Fruit fly (Drosophila melanogaster) whole organism, embryonic: Measurements from ENCODE around the gene CG31636.

Source experiments
- Antp ChIP-seq: fragments of 200-800 bp; sonication (Bioruptor generic); optimal IDR thresholded peaks from 3 replicates; lab custom pipeline; 2016; ENCODE audit warnings: missing biosample characterization, missing genetic modification characterization
- Atf-2 ChIP-seq: fragments of 200-800 bp; sonication (Bioruptor generic); optimal IDR thresholded peaks from 2 replicates; lab custom pipeline; 2016; ENCODE audit warnings: missing biosample characterization, missing genetic modification characterization
- Bdp1 ChIP-seq: fragments of 200-800 bp; sonication (Bioruptor generic); optimal IDR thresholded peaks from 3 replicates; lab custom pipeline; 2016; ENCODE audit warnings: missing biosample characterization, missing genetic modification characterization
- CG10321 ChIP-seq: fragments of 200-800 bp; sonication (Bioruptor generic); IDR thresholded peaks from 2 replicates; pipeline ENCODE4 v1.3.6; 2022; ENCODE audit warnings: missing biosample characterization, missing genetic modification characterization
- CG10462 ChIP-seq: fragments of 200-800 bp; sonication (Bioruptor generic); optimal IDR thresholded peaks from 2 replicates; lab custom pipeline; 2016; ENCODE audit warnings: missing biosample characterization, missing genetic modification characterization
- CG10543 ChIP-seq: fragments of 200-800 bp; sonication (Bioruptor generic); optimal IDR thresholded peaks from 3 replicates; lab custom pipeline; 2017; ENCODE audit warnings: missing biosample characterization, mild to moderate bottlenecking, missing genetic modification characterization, moderate library complexity
- CG12219 ChIP-seq: fragments of 200-800 bp; sonication (Bioruptor generic); optimal IDR thresholded peaks from 3 replicates; lab custom pipeline; 2018; ENCODE audit warnings: missing biosample characterization, mild to moderate bottlenecking, missing genetic modification characterization
- CG1233 ChIP-seq: fragments of 200-800 bp; sonication (Bioruptor generic); optimal IDR thresholded peaks from 4 replicates; lab custom pipeline; 2018; ENCODE audit warnings: missing biosample characterization, mild to moderate bottlenecking, missing genetic modification characterization
- CG12744 ChIP-seq: fragments of 200-800 bp; sonication (Bioruptor generic); optimal IDR thresholded peaks from 2 replicates; lab custom pipeline; 2016; ENCODE audit warnings: missing biosample characterization, missing genetic modification characterization
- CG12769 ChIP-seq: fragments of 200-800 bp; sonication (Bioruptor generic); optimal IDR thresholded peaks from 2 replicates; lab custom pipeline; 2019; ENCODE audit warnings: missing biosample characterization, mild to moderate bottlenecking, missing genetic modification characterization, moderate library complexity
- CG16815 ChIP-seq: fragments of 200-800 bp; sonication (Bioruptor generic); optimal IDR thresholded peaks from 3 replicates; lab custom pipeline; 2017; ENCODE audit warnings: missing biosample characterization, mild to moderate bottlenecking, missing genetic modification characterization
- CG16863 ChIP-seq: fragments of 200-800 bp; sonication (Bioruptor generic); optimal IDR thresholded peaks from 3 replicates; lab custom pipeline; 2016; ENCODE audit warnings: missing biosample characterization, missing genetic modification characterization
- CG17328 ChIP-seq: fragments of 200-800 bp; sonication (Bioruptor generic); IDR thresholded peaks from 2 replicates; pipeline ENCODE4 v1.3.6; 2022; ENCODE audit warnings: missing biosample characterization, missing genetic modification characterization
- CG17385 ChIP-seq: fragments of 200-800 bp; sonication (Bioruptor generic); optimal IDR thresholded peaks from 3 replicates; lab custom pipeline; 2018; ENCODE audit warnings: missing biosample characterization, mild to moderate bottlenecking, missing genetic modification characterization
- CG17802 ChIP-seq: fragments of 200-800 bp; sonication (Bioruptor generic); optimal IDR thresholded peaks from 2 replicates; lab custom pipeline; 2018; ENCODE audit warnings: missing biosample characterization, mild to moderate bottlenecking, missing genetic modification characterization, moderate library complexity
- CG18011 ChIP-seq: fragments of 200-800 bp; sonication (Bioruptor generic); optimal IDR thresholded peaks from 2 replicates; lab custom pipeline; 2017; ENCODE audit warnings: missing biosample characterization, missing genetic modification characterization, mild to moderate bottlenecking, moderate library complexity, missing genotype
- CG2199 ChIP-seq: fragments of 200-800 bp; sonication (Bioruptor generic); IDR thresholded peaks from 3 replicates; pipeline ENCODE4 v1.3.6; 2022; ENCODE audit warnings: missing biosample characterization, missing genetic modification characterization
- CG2678 ChIP-seq: fragments of 200-800 bp; sonication (Bioruptor generic); optimal IDR thresholded peaks from 3 replicates; lab custom pipeline; 2019; ENCODE audit warnings: missing biosample characterization, mild to moderate bottlenecking, missing genetic modification characterization, moderate library complexity
- CG30403 ChIP-seq: fragments of 200-800 bp; sonication (Bioruptor generic); optimal IDR thresholded peaks from 3 replicates; lab custom pipeline; 2016; ENCODE audit warnings: missing biosample characterization, missing genetic modification characterization
- CG3726 ChIP-seq: fragments of 200-800 bp; sonication (Bioruptor generic); IDR thresholded peaks from 3 replicates; pipeline ENCODE4, ENCODE4 v1.3.6; 2022; ENCODE audit warnings: missing biosample characterization, missing genetic modification characterization
- CG4424 ChIP-seq: fragments of 200-800 bp; sonication (Bioruptor generic); optimal IDR thresholded peaks from 3 replicates; lab custom pipeline; 2016; ENCODE audit warnings: missing biosample characterization, missing genetic modification characterization
- CG6254 ChIP-seq: fragments of 200-800 bp; sonication (Bioruptor generic); optimal IDR thresholded peaks from 3 replicates; lab custom pipeline; 2017; ENCODE audit warnings: mild to moderate bottlenecking, missing biosample characterization, missing genetic modification reagents, missing genetic modification characterization
- CG7372 ChIP-seq: fragments of 200-800 bp; sonication (Bioruptor generic); IDR thresholded peaks from 2 replicates; pipeline ENCODE4 v1.3.6; 2022; ENCODE audit warnings: missing biosample characterization, missing genetic modification characterization
- CG9609 ChIP-seq: fragments of 200-800 bp; sonication (Bioruptor generic); optimal IDR thresholded peaks from 3 replicates; lab custom pipeline; 2016; ENCODE audit warnings: missing biosample characterization, missing genetic modification characterization
- CG9797 ChIP-seq: fragments of 200-800 bp; sonication (Bioruptor generic); optimal IDR thresholded peaks from 3 replicates; lab custom pipeline; 2018; ENCODE audit warnings: missing biosample characterization, mild to moderate bottlenecking, missing genetic modification characterization
- Dad ChIP-seq: fragments of 200-800 bp; sonication (Bioruptor generic); optimal IDR thresholded peaks from 3 replicates; lab custom pipeline; 2016; ENCODE audit warnings: missing biosample characterization, missing genetic modification characterization
- Dll ChIP-seq: fragments of 200-800 bp; sonication (Bioruptor generic); IDR thresholded peaks from 4 replicates; pipeline ENCODE4 v1.3.6; 2022; ENCODE audit warnings: missing biosample characterization, missing genetic modification characterization; ENCODE audit not compliant: partially characterized antibody
- Elba2 ChIP-seq: fragments of 200-800 bp; sonication (Bioruptor generic); optimal IDR thresholded peaks from 3 replicates; lab custom pipeline; 2016; ENCODE audit warnings: missing biosample characterization, missing genetic modification characterization
- Gsc ChIP-seq: fragments of 200-800 bp; sonication (Bioruptor generic); IDR thresholded peaks from 2 replicates; pipeline ENCODE4 v1.3.6; 2022; ENCODE audit warnings: missing biosample characterization, missing genetic modification characterization
- HLH3B ChIP-seq: fragments of 200-800 bp; sonication (Bioruptor generic); IDR thresholded peaks from 2 replicates; pipeline ENCODE4 v1.3.6; 2022; ENCODE audit warnings: missing biosample characterization, missing genetic modification characterization
- HLH54F ChIP-seq: fragments of 200-800 bp; sonication (Bioruptor generic); optimal IDR thresholded peaks from 3 replicates; lab custom pipeline; 2016; ENCODE audit warnings: missing biosample characterization, missing genetic modification characterization
- Hmx ChIP-seq: fragments of 200-800 bp; sonication (Bioruptor generic); optimal IDR thresholded peaks from 2 replicates; lab custom pipeline; 2016; ENCODE audit warnings: missing biosample characterization, missing genetic modification characterization
- Ravus ChIP-seq: fragments of 200-800 bp; sonication (Bioruptor generic); IDR thresholded peaks from 2 replicates; pipeline ENCODE4 v1.3.6; 2022; ENCODE audit warnings: missing biosample characterization, missing genetic modification characterization
- Side ChIP-seq: fragments of 200-800 bp; sonication (Bioruptor generic); optimal IDR thresholded peaks from 2 replicates; lab custom pipeline; 2016; ENCODE audit warnings: missing biosample characterization, missing genetic modification characterization
- chinmo ChIP-seq: fragments of 200-800 bp; sonication (Bioruptor generic); IDR thresholded peaks from 4 replicates; pipeline ENCODE4 v1.3.6; 2022; ENCODE audit warnings: missing biosample characterization, missing genetic modification characterization; ENCODE audit not compliant: partially characterized antibody
- croc ChIP-seq: fragments of 200-800 bp; sonication (Bioruptor generic); conservative IDR thresholded peaks from 3 replicates; pipeline ENCODE4 v1.3.6; 2022; ENCODE audit warnings: missing biosample characterization, missing genetic modification characterization
- fd3F ChIP-seq: fragments of 200-800 bp; sonication (Bioruptor generic); optimal IDR thresholded peaks from 2 replicates; lab custom pipeline; 2018; ENCODE audit warnings: missing biosample characterization, mild to moderate bottlenecking, missing genetic modification characterization, moderate library complexity
- gfzf ChIP-seq: fragments of 200-800 bp; sonication (Bioruptor generic); optimal IDR thresholded peaks from 2 replicates; lab custom pipeline; 2016; ENCODE audit warnings: missing biosample characterization, mild to moderate bottlenecking, missing genetic modification characterization, moderate library complexity
- gsb ChIP-seq: fragments of 200-800 bp; sonication (Bioruptor generic); IDR thresholded peaks from 2 replicates; pipeline ENCODE4 v1.3.6; 2022; ENCODE audit warnings: missing biosample characterization, missing genetic modification characterization
- h ChIP-seq: fragments of >200 bp; optimal IDR thresholded peaks from 2 replicates; lab custom pipeline; 2017
- hb ChIP-seq: fragments of 200-800 bp; sonication (Bioruptor generic); IDR thresholded peaks from 3 replicates; pipeline ENCODE4 v1.3.6; 2022; ENCODE audit warnings: missing biosample characterization, missing genetic modification characterization; ENCODE audit not compliant: partially characterized antibody
- lmd ChIP-seq: fragments of 200-800 bp; sonication (Bioruptor generic); IDR thresholded peaks from 2 replicates; pipeline ENCODE4 v1.3.6; 2022; ENCODE audit warnings: missing biosample characterization, missing genetic modification characterization
- mld ChIP-seq: fragments of 200-800 bp; sonication (Bioruptor generic); IDR thresholded peaks from 3 replicates; pipeline ENCODE4 v1.3.6; 2022; ENCODE audit warnings: missing biosample characterization, missing genetic modification characterization; ENCODE audit not compliant: partially characterized antibody
- nerfin-2 ChIP-seq: fragments of 200-800 bp; sonication (Bioruptor generic); IDR thresholded peaks from 2 replicates; pipeline ENCODE4 v1.3.6; 2022; ENCODE audit warnings: missing biosample characterization, missing genetic modification characterization; ENCODE audit not compliant: partially characterized antibody
- onecut ChIP-seq: fragments of 200-800 bp; sonication (Bioruptor generic); IDR thresholded peaks from 2 replicates; pipeline ENCODE4 v1.3.6; 2022; ENCODE audit warnings: missing biosample characterization, missing genetic modification characterization
- prd ChIP-seq, 3 experiments: fragments of >200 bp in 2 of 3; fragments of 200-800 bp in 1 of 3; sonication (Bioruptor generic) in 1 of 3; optimal IDR thresholded peaks in 2 of 3; IDR thresholded peaks in 1 of 3; 2 replicates in 2 of 3; 3 replicates in 1 of 3; pipeline versions ENCODE4 v1.3.6 to Lab custom; 2017 to 2022; ENCODE audit warnings: missing biosample characterization in 1 of 3, missing genetic modification characterization in 1 of 3
- scrt ChIP-seq: fragments of 200-800 bp; sonication (Bioruptor generic); optimal IDR thresholded peaks from 2 replicates; lab custom pipeline; 2018; ENCODE audit warnings: missing biosample characterization, mild to moderate bottlenecking, missing genetic modification characterization, moderate library complexity
- sna ChIP-seq: fragments of 200-800 bp; sonication (Bioruptor generic); IDR thresholded peaks from 2 replicates; pipeline ENCODE4 v1.3.6; 2022; ENCODE audit warnings: missing biosample characterization, missing genetic modification characterization; ENCODE audit not compliant: partially characterized antibody
- tio ChIP-seq: fragments of 200-800 bp; sonication (Bioruptor generic); optimal IDR thresholded peaks from 2 replicates; lab custom pipeline; 2017; ENCODE audit warnings: missing biosample characterization, missing genetic modification characterization, inconsistent platforms
- wdn ChIP-seq: fragments of 200-800 bp; sonication (Bioruptor generic); IDR thresholded peaks from 2 replicates; pipeline ENCODE4 v1.3.6; 2022; ENCODE audit warnings: missing biosample characterization, missing genetic modification characterization
- zen ChIP-seq: fragments of 200-800 bp; sonication (Bioruptor generic); optimal IDR thresholded peaks from 3 replicates; lab custom pipeline; 2018; ENCODE audit warnings: missing biosample characterization, mild to moderate bottlenecking, missing genetic modification characterization, moderate library complexity

CG31636 gene

DNA sequence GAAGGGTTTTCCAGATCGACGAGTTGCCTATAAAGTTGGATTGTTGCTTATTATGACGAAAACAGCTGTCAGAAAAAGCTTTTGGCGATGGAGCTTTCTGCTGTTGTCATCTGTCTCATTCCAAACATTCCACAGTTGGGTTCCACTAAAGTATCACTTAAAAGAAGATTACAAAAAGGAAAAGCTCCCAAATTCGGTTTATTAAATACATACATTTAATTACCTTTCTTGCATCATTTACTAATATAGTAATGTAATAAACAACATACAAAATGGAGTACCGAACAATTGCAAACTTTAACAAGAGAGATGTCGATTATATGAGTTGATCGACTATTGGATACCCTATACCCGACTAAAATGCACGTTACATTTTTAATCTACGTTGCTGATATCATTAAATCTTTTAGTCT, 1.7 kb downstream of the CG31636 start, which contains the start of gene CG31633 (continued):
- TF ChIP-seq Elba2 (GFP tag; lab: Kevin White, UChicago) (no peak), gfzf (GFP tag; lab: Kevin White, UChicago) (no peak), CG16863 (GFP tag; lab: Kevin White, UChicago) (no peak), CG7372 (no peak), Hmx (GFP tag; lab: Kevin White, UChicago) (no peak), CG17385 (no peak), HLH54F (GFP tag; lab: Kevin White, UChicago) (no peak), CG10462 (GFP tag; lab: Kevin White, UChicago) (no peak), prd (optimal IDR thresholded peaks at IDR 0.05; lab: Kevin White, UChicago) (no peak), prd (GFP tag; IDR thresholded peaks at IDR 0.05; lab: Robert Waterston, UW) (no peak), CG18011 (GFP tag; lab: Kevin White, UChicago) (no peak), CG10543 (GFP tag; lab: Kevin White, UChicago) (no peak), Dll (GFP tag; lab: Robert Waterston, UW) (peak; percentile 71), CG1233 (no peak), Dad (GFP tag; lab: Kevin White, UChicago) (no peak), onecut (GFP tag; lab: Robert Waterston, UW) (no peak), Gsc (GFP tag; lab: Robert Waterston, UW) (no peak), CG30403 (no peak), CG2678 (no peak), CG17328 (GFP tag; lab: Robert Waterston, UW) (no peak), nerfin-2 (GFP tag; lab: Robert Waterston, UW) (peak; percentile 91), CG16815 (GFP tag; lab: Kevin White, UChicago) (no peak), HLH3B (GFP tag; lab: Robert Waterston, UW) (no peak), sna (GFP tag; lab: Robert Waterston, UW) (peak; percentile 78; the same call in 1 of the 2 replicates), Side (GFP tag; lab: Kevin White, UChicago) (no peak), mld (GFP tag; lab: Robert Waterston, UW) (peak; percentile 77), Atf-2 (GFP tag; lab: Kevin White, UChicago) (no peak), h (lab: Kevin White, UChicago) (no peak), CG12769 (no peak), hb (peak; percentile 85), fd3F (GFP tag; lab: Kevin White, UChicago) (no peak), CG3726 (no peak), zen (tag; lab: Kevin White, UChicago) (no peak), CG12219 (GFP tag; lab: Kevin White, UChicago) (no peak), wdn (GFP tag; lab: Robert Waterston, UW) (no peak), scrt (GFP tag; lab: Kevin White, UChicago) (no peak), CG9797 (GFP tag; lab: Kevin White, UChicago) (no peak), CG2199 (GFP tag; lab: Robert Waterston, UW) (no peak), gsb (GFP tag; lab: Robert Waterston, UW) (no peak), CG12744 (GFP tag; lab: Kevin White, UChicago) (no peak), CG6254 (GFP tag; lab: Kevin White, UChicago) (no peak), CG9609 (GFP tag; lab: Kevin White, UChicago) (no peak), lmd (GFP tag; lab: Robert Waterston, UW) (no peak), tio (no peak), Ravus (GFP tag; lab: Robert Waterston, UW) (no peak), CG10321 (GFP tag; lab: Robert Waterston, UW) (no peak), CG4424 (GFP tag; lab: Kevin White, UChicago) (no peak), Bdp1 (GFP tag; lab: Kevin White, UChicago) (no peak), chinmo (GFP tag; lab: Robert Waterston, UW) (peak; percentile 80; the same call in 1 of the 4 replicates), Antp (no peak), croc (GFP tag; lab: Robert Waterston, UW) (no peak), CG17802 (tag; lab: Kevin White, UChicago) (no peak)
